Fruit fly (Drosophila melanogaster) whole organism, embryonic: ENCODE measurements around the gene Dredd.

Experiments used
- Aef1 ChIP-seq: fragments of 200-800 bp; sonication (Bioruptor generic); IDR thresholded peaks from 3 replicates; pipeline ENCODE4 v1.3.6; 2022; ENCODE audit warnings: missing biosample characterization, missing genetic modification characterization
- BtbVII ChIP-seq: fragments of 200-800 bp; sonication (Bioruptor generic); optimal IDR thresholded peaks from 3 replicates; lab custom pipeline; 2017; ENCODE audit warnings: missing biosample characterization, mild to moderate bottlenecking, missing genetic modification characterization
- C15 ChIP-seq: fragments of 200-800 bp; sonication (Bioruptor generic); IDR thresholded peaks from 3 replicates; pipeline ENCODE4 v1.3.6; 2022; ENCODE audit warnings: missing biosample characterization, missing genetic modification characterization
- CG10267 ChIP-seq: fragments of 200-800 bp; sonication (Bioruptor generic); optimal IDR thresholded peaks from 2 replicates; lab custom pipeline; 2018; ENCODE audit warnings: missing biosample characterization, mild to moderate bottlenecking, missing genetic modification characterization, moderate library complexity
- CG11085 ChIP-seq: fragments of 200-800 bp; sonication (Bioruptor generic); IDR thresholded peaks from 2 replicates; pipeline ENCODE4 v1.3.6; 2022; ENCODE audit warnings: missing biosample characterization, missing genetic modification characterization
- CG11398 ChIP-seq: fragments of 200-800 bp; sonication (Bioruptor generic); optimal IDR thresholded peaks from 2 replicates; lab custom pipeline; 2016; ENCODE audit warnings: missing biosample characterization, missing genetic modification characterization
- CG11504 ChIP-seq: fragments of 200-800 bp; sonication (Bioruptor generic); optimal IDR thresholded peaks from 3 replicates; lab custom pipeline; 2019; ENCODE audit warnings: missing biosample characterization, mild to moderate bottlenecking, missing genetic modification characterization, moderate library complexity
- CG13287 ChIP-seq: fragments of 200-800 bp; sonication (Bioruptor generic); IDR thresholded peaks from 2 replicates; pipeline ENCODE4 v1.3.6; 2022; ENCODE audit warnings: missing biosample characterization, missing genetic modification characterization; ENCODE audit not compliant: partially characterized antibody
- CG13624 ChIP-seq: fragments of 200-800 bp; sonication (Bioruptor generic); optimal IDR thresholded peaks from 2 replicates; lab custom pipeline; 2016; ENCODE audit warnings: missing biosample characterization, missing genetic modification characterization
- CG13775 ChIP-seq: fragments of 200-800 bp; sonication (Bioruptor generic); optimal IDR thresholded peaks from 3 replicates; lab custom pipeline; 2017; ENCODE audit warnings: missing biosample characterization, mild to moderate bottlenecking, missing genetic modification characterization
- CG15514 ChIP-seq: fragments of 200-800 bp; sonication (Bioruptor generic); optimal IDR thresholded peaks from 3 replicates; lab custom pipeline; 2017; ENCODE audit warnings: missing biosample characterization, missing genetic modification characterization, mild to moderate bottlenecking, moderate library complexity, missing genetic modification reagents
- CG17385 ChIP-seq: fragments of 200-800 bp; sonication (Bioruptor generic); optimal IDR thresholded peaks from 3 replicates; lab custom pipeline; 2018; ENCODE audit warnings: missing biosample characterization, mild to moderate bottlenecking, missing genetic modification characterization
- CG18599 ChIP-seq: fragments of 200-800 bp; sonication (Bioruptor generic); optimal IDR thresholded peaks from 3 replicates; lab custom pipeline; 2017; ENCODE audit warnings: missing biosample characterization, missing genetic modification characterization, mild to moderate bottlenecking, moderate library complexity, missing genetic modification reagents
- CG3847 ChIP-seq: fragments of 200-800 bp; sonication (Bioruptor generic); IDR thresholded peaks from 2 replicates; pipeline ENCODE4 v1.3.6; 2022; ENCODE audit warnings: missing biosample characterization, missing genetic modification characterization
- CG3995 ChIP-seq: fragments of 200-800 bp; sonication (Bioruptor generic); optimal IDR thresholded peaks from 3 replicates; lab custom pipeline; 2016; ENCODE audit warnings: missing biosample characterization, missing genetic modification characterization
- CG4730 ChIP-seq: fragments of 200-800 bp; sonication (Bioruptor generic); IDR thresholded peaks from 2 replicates; pipeline ENCODE4 v1.3.6; 2022; ENCODE audit warnings: missing biosample characterization, missing genetic modification characterization
- CG6791 ChIP-seq: fragments of 200-800 bp; sonication (Bioruptor generic); IDR thresholded peaks from 3 replicates; pipeline ENCODE4 v1.3.6; 2022; ENCODE audit warnings: missing biosample characterization, missing genetic modification characterization; ENCODE audit not compliant: partially characterized antibody
- CG8478 ChIP-seq: fragments of >200 bp; optimal IDR thresholded peaks from 2 replicates; lab custom pipeline; 2018
- Chrac-16 ChIP-seq: fragments of 200-800 bp; sonication (Bioruptor generic); optimal IDR thresholded peaks from 3 replicates; lab custom pipeline; 2016; ENCODE audit warnings: missing biosample characterization, missing genetic modification characterization
- CoRest ChIP-seq: fragments of 200-800 bp; sonication (Bioruptor generic); optimal IDR thresholded peaks from 3 replicates; lab custom pipeline; 2018; ENCODE audit warnings: missing biosample characterization, mild to moderate bottlenecking, missing genetic modification characterization, moderate library complexity
- Doc3 ChIP-seq: fragments of 200-800 bp; sonication (Bioruptor generic); IDR thresholded peaks from 3 replicates; pipeline ENCODE4 v1.3.6; 2022; ENCODE audit warnings: missing biosample characterization, missing genetic modification characterization; ENCODE audit not compliant: partially characterized antibody
- Fer1 ChIP-seq: fragments of 200-800 bp; sonication (Bioruptor generic); optimal IDR thresholded peaks from 2 replicates; lab custom pipeline; 2017; ENCODE audit warnings: missing biosample characterization, mild to moderate bottlenecking, missing genetic modification characterization
- HLH4C ChIP-seq: fragments of 200-800 bp; sonication (Bioruptor generic); IDR thresholded peaks from 3 replicates; pipeline ENCODE4 v1.3.6; 2022; ENCODE audit warnings: missing biosample characterization, missing genetic modification characterization; ENCODE audit not compliant: partially characterized antibody
- Hmr ChIP-seq: fragments of 200-800 bp; sonication (Bioruptor generic); optimal IDR thresholded peaks from 3 replicates; lab custom pipeline; 2017; ENCODE audit warnings: mild to moderate bottlenecking, missing biosample characterization, missing genetic modification reagents, missing genetic modification characterization
- MESR4 ChIP-seq: fragments of 200-800 bp; sonication (Bioruptor generic); optimal IDR thresholded peaks from 2 replicates; lab custom pipeline; 2018; ENCODE audit warnings: missing biosample characterization, mild to moderate bottlenecking, missing genetic modification characterization, moderate library complexity
- NC2β ChIP-seq: fragments of 200-800 bp; sonication (Bioruptor generic); optimal IDR thresholded peaks from 2 replicates; lab custom pipeline; 2016; ENCODE audit warnings: missing biosample characterization, missing genetic modification characterization
- Opbp ChIP-seq: fragments of 200-800 bp; sonication (Bioruptor generic); IDR thresholded peaks from 3 replicates; pipeline ENCODE4 v1.3.6; 2022; ENCODE audit warnings: missing biosample characterization, missing genetic modification characterization; ENCODE audit not compliant: partially characterized antibody
- Pdp1 ChIP-seq, 2 experiments: fragments of 200-800 bp; sonication (Bioruptor generic); optimal IDR thresholded peaks; 3 replicates each; lab custom pipeline; 2016; ENCODE audit warnings: missing biosample characterization in 2 of 2, missing genetic modification characterization in 2 of 2, mild to moderate bottlenecking in 1 of 2, moderate library complexity in 1 of 2
- Sry-δ ChIP-seq: fragments of 200-800 bp; sonication (Bioruptor generic); optimal IDR thresholded peaks from 2 replicates; lab custom pipeline; 2016; ENCODE audit warnings: missing biosample characterization, missing genetic modification characterization
- Vsx1 ChIP-seq: fragments of 200-800 bp; sonication (Bioruptor generic); optimal IDR thresholded peaks from 2 replicates; lab custom pipeline; 2017; ENCODE audit warnings: missing biosample characterization, mild to moderate bottlenecking, missing genetic modification characterization, missing genetic modification reagents
- btn ChIP-seq: fragments of 200-800 bp; sonication (Bioruptor generic); optimal IDR thresholded peaks from 2 replicates; lab custom pipeline; 2016; ENCODE audit warnings: missing biosample characterization, missing genetic modification characterization
- ci ChIP-seq: fragments of 200-800 bp; sonication (Bioruptor generic); IDR thresholded peaks from 3 replicates; pipeline ENCODE4 v1.3.6; 2022; ENCODE audit warnings: missing biosample characterization, missing genetic modification characterization
- gfzf ChIP-seq: fragments of 200-800 bp; sonication (Bioruptor generic); optimal IDR thresholded peaks from 2 replicates; lab custom pipeline; 2016; ENCODE audit warnings: missing biosample characterization, mild to moderate bottlenecking, missing genetic modification characterization, moderate library complexity
- hkb ChIP-seq, 2 experiments: fragments of 200-800 bp in 1 of 2; fragments of >200 bp in 1 of 2; sonication (Bioruptor generic) in 1 of 2; IDR thresholded peaks in 1 of 2; optimal IDR thresholded peaks in 1 of 2; 2 replicates each; pipeline versions ENCODE4 v1.3.6 to Lab custom; 2017 to 2022; ENCODE audit warnings: missing biosample characterization in 1 of 2, missing genetic modification characterization in 1 of 2
- jigr1 ChIP-seq: fragments of 200-800 bp; sonication (Bioruptor generic); IDR thresholded peaks from 3 replicates; pipeline ENCODE4 v1.3.6; 2022; ENCODE audit warnings: missing biosample characterization, missing genetic modification characterization
- knrl ChIP-seq: fragments of 200-800 bp; sonication (Bioruptor generic); IDR thresholded peaks from 3 replicates; pipeline ENCODE4 v1.3.6; 2022; ENCODE audit warnings: missing biosample characterization, missing genetic modification characterization; ENCODE audit not compliant: partially characterized antibody
- mam ChIP-seq: fragments of 200-800 bp; sonication (Bioruptor generic); optimal IDR thresholded peaks from 3 replicates; lab custom pipeline; 2016; ENCODE audit warnings: missing biosample characterization, missing genetic modification characterization
- p53 ChIP-seq: fragments of 200-800 bp; sonication (Bioruptor generic); optimal IDR thresholded peaks from 2 replicates; lab custom pipeline; 2016; ENCODE audit warnings: missing biosample characterization, missing genetic modification characterization
- pzg ChIP-seq: fragments of 200-800 bp; sonication (Bioruptor generic); optimal IDR thresholded peaks from 3 replicates; lab custom pipeline; 2018; ENCODE audit warnings: missing biosample characterization, mild to moderate bottlenecking, missing genetic modification characterization, moderate library complexity
- rib ChIP-seq: fragments of 200-800 bp; sonication (Bioruptor generic); IDR thresholded peaks from 2 replicates; pipeline ENCODE4 v1.3.6; 2022; ENCODE audit warnings: missing biosample characterization, missing genetic modification characterization
- sens ChIP-seq: fragments of 200-800 bp; sonication (Bioruptor generic); peaks from one replicate; lab custom pipeline; 2016; ENCODE audit warnings: missing biosample characterization, missing genetic modification characterization
- slbo ChIP-seq: fragments of 200-800 bp; sonication (Bioruptor generic); IDR thresholded peaks from 2 replicates; pipeline ENCODE4 v1.3.6; 2022; ENCODE audit warnings: missing biosample characterization, missing genetic modification characterization
- tgo ChIP-seq: fragments of 200-800 bp; sonication (Bioruptor generic); IDR thresholded peaks from 3 replicates; pipeline ENCODE4 v1.3.6; 2022; ENCODE audit warnings: missing biosample characterization, missing genetic modification characterization
- tll ChIP-seq, 2 experiments: fragments of 200-800 bp in 1 of 2; fragments of >200 bp in 1 of 2; sonication (Bioruptor generic) in 1 of 2; optimal IDR thresholded peaks; 2 replicates each; lab custom pipeline; 2017 to 2019; ENCODE audit warnings: missing biosample characterization in 2 of 2, missing genetic modification characterization in 2 of 2, mild to moderate bottlenecking in 1 of 2, moderate library complexity in 1 of 2
- trh ChIP-seq: fragments of 200-800 bp; sonication (Bioruptor generic); optimal IDR thresholded peaks from 2 replicates; lab custom pipeline; 2016; ENCODE audit warnings: missing biosample characterization, missing genetic modification characterization
- vnd ChIP-seq: fragments of 200-800 bp; sonication (Bioruptor generic); IDR thresholded peaks from 3 replicates; pipeline ENCODE4 v1.3.6; 2022; ENCODE audit warnings: missing biosample characterization, missing genetic modification characterization; ENCODE audit not compliant: partially characterized antibody
- zen2 ChIP-seq: fragments of 200-800 bp; sonication (Bioruptor generic); IDR thresholded peaks from 3 replicates; pipeline ENCODE4 v1.3.6; 2022; ENCODE audit warnings: missing biosample characterization, missing genetic modification characterization; ENCODE audit not compliant: partially characterized antibody

Gene Dredd

DNA sequence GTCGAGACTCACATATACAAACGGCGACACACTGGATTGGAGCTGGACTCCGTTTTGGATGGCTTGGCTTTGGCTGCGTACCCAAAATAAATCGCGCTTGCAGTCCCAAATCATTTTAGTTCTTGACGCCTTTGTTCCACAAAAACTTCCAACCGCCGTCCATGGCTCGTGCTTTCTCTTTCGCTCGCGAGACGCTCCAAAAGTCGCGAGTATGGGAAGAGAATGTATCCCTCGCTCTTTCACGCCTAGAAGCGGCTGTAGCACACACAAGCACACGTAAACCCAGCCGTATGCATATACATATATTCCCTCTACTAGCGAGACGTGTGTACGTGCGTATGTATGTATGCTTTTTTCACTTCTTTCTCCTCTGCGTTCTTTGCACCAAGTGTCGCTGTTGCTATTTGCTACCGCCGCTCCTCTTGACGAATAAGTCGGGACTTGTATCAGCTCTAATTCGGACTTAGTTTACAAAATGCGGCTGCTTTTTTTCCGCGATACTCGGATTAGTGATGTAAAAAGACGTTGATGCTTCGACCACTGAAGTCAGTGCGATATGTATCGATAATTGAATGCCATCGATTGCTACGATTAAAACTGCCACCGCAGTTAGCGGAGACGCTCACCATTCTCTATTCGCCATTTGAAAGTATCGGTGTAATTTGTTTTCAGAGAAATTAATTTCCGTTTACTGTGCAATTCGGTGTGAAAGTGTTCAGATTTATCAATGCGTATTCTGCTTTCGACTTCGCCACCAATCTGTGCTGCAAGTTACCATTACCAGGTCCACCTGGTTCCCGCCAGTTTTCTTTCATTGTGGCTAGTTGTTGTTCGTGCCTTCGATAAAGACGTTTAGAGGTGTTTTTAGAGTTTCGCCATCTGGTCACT, 20.4 kb upstream of the Dredd start, which contains the start of the genes Hmt4-20 and SkpA (continued):
- TF ChIP-seq tll (GFP tag; optimal IDR thresholded peaks at IDR 0.05; lab: Kevin White, UChicago) (peak in 1 of 2 experiments; percentile 58), Hmr (GFP tag; lab: Kevin White, UChicago) (peak; percentile 14), CG11085 (0 out of 2 replicates have a peak, but pooled peaks have one; percentile 15), jigr1 (GFP tag; lab: Robert Waterston, UW) (no peak), CG13624 (peak; percentile 37), Pdp1 (GFP tag; optimal IDR thresholded peaks at IDR 0.05; lab: Kevin White, UChicago) (peak in 1 of 2 experiments; percentile 36), CG4730 (no peak), p53 (peak; percentile 16), ci (GFP tag; lab: Robert Waterston, UW) (0 out of 3 replicates have a peak, but pooled peaks have one; percentile 27), zen2 (GFP tag; lab: Robert Waterston, UW) (peak; percentile 76; the same call in 1 of the 3 replicates), slbo (GFP tag; lab: Robert Waterston, UW) (peak; percentile 37), CG13775 (GFP tag; lab: Kevin White, UChicago) (peak; percentile 13), tgo (GFP tag; lab: Robert Waterston, UW) (no peak), Chrac-16 (GFP tag; lab: Kevin White, UChicago) (no peak), Doc3 (GFP tag; lab: Robert Waterston, UW) (peak; percentile 80), CG6791 (peak; percentile 93), MESR4 (GFP tag; lab: Kevin White, UChicago) (peak; percentile 87), Sry-δ (GFP tag; lab: Kevin White, UChicago) (peak; percentile 99), mam (GFP tag; lab: Kevin White, UChicago) (peak; percentile 15), CG11504 (tag; lab: Kevin White, UChicago) (peak; percentile 33), CG18599 (no peak), CG10267 (tag; lab: Kevin White, UChicago) (peak; percentile 62), NC2β (GFP tag; lab: Kevin White, UChicago) (no peak), CoRest (tag; lab: Kevin White, UChicago) (peak; percentile 25), CG17385 (GFP tag; lab: Kevin White, UChicago) (no peak), hkb (optimal IDR thresholded peaks at IDR 0.05; lab: Kevin White, UChicago) (peak; percentile 78), hkb (GFP tag; IDR thresholded peaks at IDR 0.05; lab: Robert Waterston, UW) (no peak), C15 (GFP tag; lab: Robert Waterston, UW) (no peak), gfzf (GFP tag; lab: Kevin White, UChicago) (peak; percentile 93), rib (GFP tag; lab: Robert Waterston, UW) (no peak), CG15514 (peak; percentile 56), CG3847 (GFP tag; lab: Robert Waterston, UW) (peak; percentile 37; the same call in 1 of the 2 replicates), CG11398 (no peak), HLH4C (peak; percentile 89), knrl (GFP tag; lab: Robert Waterston, UW) (peak; percentile 96), Opbp (GFP tag; lab: Robert Waterston, UW) (peak; percentile 93), trh (no peak), BtbVII (GFP tag; lab: Kevin White, UChicago) (no peak), Fer1 (GFP tag; lab: Kevin White, UChicago) (no peak), pzg (peak; percentile 88), Vsx1 (no peak), CG8478 (lab: Kevin White, UChicago) (peak; percentile 84), CG13287 (peak; percentile 86), Aef1 (GFP tag; lab: Robert Waterston, UW) (no peak), sens (GFP tag; lab: Kevin White, UChicago) (peak; percentile 79), CG3995 (GFP tag; lab: Kevin White, UChicago) (peak; percentile 9), vnd (GFP tag; lab: Robert Waterston, UW) (peak; percentile 94), btn (no peak)
